Worm (Caenorhabditis elegans) whole organism, L3 larva: ENCODE data around the gene mtl-2.

ENCODE experiments used
- R02D3.7 ChIP-seq: fragments of 150-350 bp; optimal IDR thresholded peaks from 2 replicates; lab custom pipeline; 2014; ENCODE audit warnings: missing biosample characterization, missing genetic modification characterization
- ZK546.5 ChIP-seq: sonication (generic microtip); optimal IDR thresholded peaks from 2 replicates; lab custom pipeline; 2017; ENCODE audit warnings: missing biosample characterization, missing genetic modification characterization
- ama-1 ChIP-seq: fragments of 150-350 bp; optimal IDR thresholded peaks from 2 replicates; lab custom pipeline; 2018
- ceh-16 ChIP-seq: sonication (generic microtip); optimal IDR thresholded peaks from 2 replicates; lab custom pipeline; 2017; ENCODE audit warnings: missing biosample characterization, missing genetic modification characterization
- ceh-28 ChIP-seq: fragments of 150-350 bp; optimal IDR thresholded peaks from 2 replicates; lab custom pipeline; 2014; ENCODE audit warnings: missing biosample characterization, missing genetic modification reagents, missing genetic modification characterization
- daf-12 ChIP-seq: fragments of 150-350 bp; optimal IDR thresholded peaks from 2 replicates; lab custom pipeline; 2014; ENCODE audit warnings: missing biosample characterization, missing genetic modification reagents, missing genetic modification characterization
- egl-27 ChIP-seq: sonication (generic microtip); optimal IDR thresholded peaks from 4 replicates; lab custom pipeline; 2017; ENCODE audit warnings: missing biosample characterization, missing genetic modification reagents, missing genetic modification characterization
- egl-5 ChIP-seq: fragments of 150-350 bp; optimal IDR thresholded peaks from 2 replicates; lab custom pipeline; 2017; ENCODE audit warnings: missing biosample characterization, missing genetic modification reagents, missing genetic modification characterization, inconsistent platforms
- elt-1 ChIP-seq: fragments of 150-350 bp; optimal IDR thresholded peaks from 2 replicates; lab custom pipeline; 2014; ENCODE audit warnings: missing biosample characterization, missing genetic modification characterization
- fkh-10 ChIP-seq: sonication (generic microtip); optimal IDR thresholded peaks from 2 replicates; lab custom pipeline; 2017; ENCODE audit warnings: missing biosample characterization, missing genetic modification reagents, missing genetic modification characterization
- fkh-2 ChIP-seq: fragments of 150-350 bp; optimal IDR thresholded peaks from 2 replicates; lab custom pipeline; 2014; ENCODE audit warnings: missing biosample characterization, missing genetic modification reagents, missing genetic modification characterization
- fos-1 ChIP-seq: fragments of 150-350 bp; optimal IDR thresholded peaks from 2 replicates; lab custom pipeline; 2014; ENCODE audit warnings: missing biosample characterization, missing genetic modification characterization
- hmg-11 ChIP-seq: sonication (generic microtip); optimal IDR thresholded peaks from 2 replicates; lab custom pipeline; 2016; ENCODE audit warnings: missing genetic modification characterization, missing compliant biosample characterization
- jun-1 ChIP-seq: fragments of 150-350 bp; optimal IDR thresholded peaks from 2 replicates; lab custom pipeline; 2014; ENCODE audit warnings: missing biosample characterization, missing genetic modification reagents, missing genetic modification characterization
- lin-15B ChIP-seq: fragments of 150-350 bp; optimal IDR thresholded peaks from 2 replicates; lab custom pipeline; 2014; ENCODE audit warnings: missing biosample characterization, missing genetic modification characterization
- lin-39 ChIP-seq: fragments of 150-350 bp; optimal IDR thresholded peaks from 2 replicates; lab custom pipeline; 2018; ENCODE audit warnings: missing biosample characterization, missing genetic modification reagents, missing genetic modification characterization
- lsy-12 ChIP-seq: sonication (generic microtip); optimal IDR thresholded peaks from 2 replicates; lab custom pipeline; 2016; ENCODE audit warnings: mild to moderate bottlenecking, missing genetic modification characterization, missing compliant biosample characterization
- mdl-1 ChIP-seq: fragments of 150-350 bp; optimal IDR thresholded peaks from 2 replicates; lab custom pipeline; 2014; ENCODE audit warnings: missing biosample characterization, missing genetic modification characterization
- mml-1 ChIP-seq: fragments of 150-350 bp; sonication (generic microtip); optimal IDR thresholded peaks from 3 replicates; lab custom pipeline; 2014; ENCODE audit warnings: missing biosample characterization, missing genetic modification characterization
- nfya-1 ChIP-seq: sonication (generic microtip); optimal IDR thresholded peaks from 2 replicates; lab custom pipeline; 2017; ENCODE audit warnings: missing genetic modification characterization, mild to moderate bottlenecking, missing compliant biosample characterization, antibody characterized with exemption, moderate library complexity; ENCODE audit not compliant: insufficient read depth
- nhr-11 ChIP-seq: fragments of 150-350 bp; optimal IDR thresholded peaks from 2 replicates; lab custom pipeline; 2014; ENCODE audit warnings: missing biosample characterization, missing genetic modification characterization
- nhr-12 ChIP-seq: fragments of 150-350 bp; optimal IDR thresholded peaks from 2 replicates; lab custom pipeline; 2014; ENCODE audit warnings: missing biosample characterization, missing genetic modification characterization
- nhr-23 ChIP-seq: fragments of 150-350 bp; optimal IDR thresholded peaks from 2 replicates; lab custom pipeline; 2014; ENCODE audit warnings: missing biosample characterization, missing genetic modification reagents, missing genetic modification characterization
- nhr-237 ChIP-seq: fragments of 150-350 bp; optimal IDR thresholded peaks from 2 replicates; lab custom pipeline; 2014; ENCODE audit warnings: missing biosample characterization, missing genetic modification characterization
- nhr-28 ChIP-seq: fragments of 150-350 bp; optimal IDR thresholded peaks from 2 replicates; lab custom pipeline; 2014; ENCODE audit warnings: missing biosample characterization, missing genetic modification characterization
- nhr-43 ChIP-seq: sonication (generic microtip); optimal IDR thresholded peaks from 2 replicates; lab custom pipeline; 2016; ENCODE audit warnings: mild to moderate bottlenecking, missing genetic modification characterization, missing compliant biosample characterization; ENCODE audit not compliant: poor library complexity, severe bottlenecking
- nhr-67 ChIP-seq: fragments of 150-350 bp; optimal IDR thresholded peaks from 2 replicates; lab custom pipeline; 2014; ENCODE audit warnings: missing biosample characterization, missing genetic modification characterization
- nhr-76 ChIP-seq: fragments of 150-350 bp; sonication (generic microtip); optimal IDR thresholded peaks from 5 replicates; lab custom pipeline; 2014; ENCODE audit warnings: missing biosample characterization, missing genetic modification characterization
- nhr-77 ChIP-seq: fragments of 150-350 bp; optimal IDR thresholded peaks from 2 replicates; lab custom pipeline; 2014; ENCODE audit warnings: missing biosample characterization, missing genetic modification characterization
- pqm-1 ChIP-seq: fragments of 150-350 bp; optimal IDR thresholded peaks from 2 replicates; lab custom pipeline; 2017; ENCODE audit warnings: missing biosample characterization, missing genetic modification characterization, inconsistent platforms
- sea-2 ChIP-seq: fragments of 150-350 bp; sonication (generic microtip); optimal IDR thresholded peaks from 4 replicates; lab custom pipeline; 2014; ENCODE audit warnings: missing biosample characterization, missing genetic modification reagents, missing genetic modification characterization
- snpc-4 ChIP-seq: fragments of 150-350 bp; optimal IDR thresholded peaks from 2 replicates; lab custom pipeline; 2014; ENCODE audit warnings: missing biosample characterization, missing genetic modification characterization
- tbx-2 ChIP-seq: sonication (generic microtip); optimal IDR thresholded peaks from 2 replicates; lab custom pipeline; 2016; ENCODE audit warnings: mild to moderate bottlenecking, missing genetic modification characterization, missing compliant biosample characterization
- unc-62 ChIP-seq: fragments of 150-350 bp; sonication (generic microtip); optimal IDR thresholded peaks from 4 replicates; lab custom pipeline; 2014; ENCODE audit warnings: missing biosample characterization, missing genetic modification reagents, missing genetic modification characterization
- zag-1 ChIP-seq: fragments of 150-350 bp; optimal IDR thresholded peaks from 2 replicates; lab custom pipeline; 2014; ENCODE audit warnings: missing biosample characterization, missing genetic modification characterization
- ztf-11 ChIP-seq: fragments of 150-350 bp; optimal IDR thresholded peaks from 2 replicates; lab custom pipeline; 2014; ENCODE audit warnings: missing biosample characterization, missing genetic modification characterization
- ztf-4 ChIP-seq: fragments of 150-350 bp; optimal IDR thresholded peaks from 2 replicates; lab custom pipeline; 2014; ENCODE audit warnings: missing biosample characterization, missing genetic modification characterization

Gene mtl-2

ce11 chrV:14006819-14007218 lies 11.7 kb downstream of the mtl-2 start:
- TF ChIP-seq hmg-11 (tag; lab: Kevin White, UChicago) = peak; percentile 62
- peak; percentile 4 for TF ChIP-seq lin-39 (tag; lab: Kevin White, UChicago)
- peak; percentile 19 for TF ChIP-seq lin-15B (tag; lab: Kevin White, UChicago)
- TF ChIP-seq nhr-23 (tag; lab: Kevin White, UChicago) = no peak
- TF ChIP-seq lsy-12 (tag; lab: Kevin White, UChicago) = no peak
- TF ChIP-seq nfya-1 (tag; lab: Kevin White, UChicago) = peak; percentile 70

DNA sequence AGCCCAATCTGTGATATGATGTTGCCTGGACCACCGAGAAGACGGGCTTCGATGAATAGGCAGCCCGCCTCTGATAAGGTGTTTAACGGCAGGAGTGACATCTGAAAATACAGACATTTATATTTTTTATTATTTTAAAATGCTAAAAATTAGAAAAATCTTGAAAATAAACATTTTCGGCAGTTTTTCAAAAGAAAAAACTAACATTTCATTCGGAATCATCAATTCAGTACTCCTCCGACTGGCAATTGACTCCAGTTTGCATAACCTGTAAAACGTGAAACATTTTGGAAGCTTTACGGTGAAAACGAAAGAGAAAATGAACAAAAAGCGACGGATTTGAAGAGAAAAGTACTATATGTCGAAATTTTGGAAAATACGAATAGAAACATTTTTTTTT lies 12.7 kb downstream of the mtl-2 start, which contains the start of gene ric-7:
Gene ric-7 (minus strand): TSS at position 101 of the 400 bp plus-strand sequence.
- TF ChIP-seq lin-39 (tag; lab: Kevin White, UChicago) (no peak), mdl-1 (tag; lab: Kevin White, UChicago) (no peak), elt-1 (no peak), fkh-10 (GFP tag; lab: Kevin White, UChicago) (no peak), ztf-4 (tag; lab: Kevin White, UChicago) (no peak), lsy-12 (tag; lab: Kevin White, UChicago) (no peak), nhr-11 (tag; lab: Kevin White, UChicago) (no peak), nhr-43 (tag; lab: Kevin White, UChicago) (no peak), egl-27 (tag; lab: Kevin White, UChicago) (no peak), nhr-237 (tag; lab: Kevin White, UChicago) (no peak), lin-15B (tag; lab: Kevin White, UChicago) (no peak), fos-1 (tag; lab: Kevin White, UChicago) (no peak), egl-5 (tag; lab: Kevin White, UChicago) (no peak), mml-1 (tag; lab: Kevin White, UChicago) (no peak), jun-1 (tag; lab: Kevin White, UChicago) (no peak)
- TF ChIP-seq, all 47 proteins: peak for 0

ce11 chrV:14004342-14004741 lies 14.1 kb downstream of the mtl-2 start:
- peak; percentile 66 for TF ChIP-seq fkh-10 (GFP tag; lab: Kevin White, UChicago)
- peak; percentile 50 for TF ChIP-seq egl-5 (tag; lab: Kevin White, UChicago)
- peak; percentile 26 for TF ChIP-seq lin-39 (tag; lab: Kevin White, UChicago)
- TF ChIP-seq R02D3.7 = no peak
- peak; percentile 14 for TF ChIP-seq nfya-1 (tag; lab: Kevin White, UChicago)

DNA sequence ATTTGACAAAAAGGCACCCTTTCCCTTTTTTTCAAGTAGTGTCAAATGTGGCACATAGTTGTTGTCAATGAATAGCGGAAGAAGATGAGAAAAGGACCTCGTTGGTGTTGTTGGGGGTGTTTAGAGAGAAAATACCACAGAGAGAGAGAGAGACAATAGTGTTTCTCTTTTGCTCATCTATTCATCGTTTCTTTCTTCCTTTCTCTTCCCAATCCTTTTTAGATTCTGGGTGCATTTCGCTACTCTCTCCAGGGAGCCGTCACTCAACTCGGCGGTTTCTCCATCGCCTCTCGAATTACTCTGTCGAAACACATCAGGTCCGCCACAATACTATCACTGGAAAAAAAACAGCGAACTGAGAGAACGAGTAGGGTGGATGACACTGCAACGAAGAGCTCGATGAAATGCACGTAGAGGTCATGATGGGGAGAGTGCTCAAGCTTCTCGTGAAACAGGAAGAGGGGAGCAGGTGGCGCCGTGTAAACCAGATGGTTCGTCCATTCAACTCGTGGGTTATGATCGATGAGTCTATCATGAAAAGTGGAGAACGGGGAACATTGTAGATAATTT lies 14.8 kb downstream of the mtl-2 start:
- TF ChIP-seq unc-62 (GFP tag; lab: Kevin White, UChicago) = no peak
- TF ChIP-seq sea-2 (GFP tag; lab: Kevin White, UChicago) = no peak
- TF ChIP-seq egl-5 (tag; lab: Kevin White, UChicago) = peak; percentile 53
- no peak for TF ChIP-seq ama-1 (lab: Kevin White, UChicago)
- no peak for TF ChIP-seq pqm-1 (tag; lab: Kevin White, UChicago)
- TF ChIP-seq nhr-67 (tag; lab: Kevin White, UChicago) = no peak
- TF ChIP-seq nhr-28 (tag; lab: Kevin White, UChicago) = no peak
- no peak for TF ChIP-seq ceh-28 (tag; lab: Kevin White, UChicago)
- TF ChIP-seq daf-12 (tag; lab: Kevin White, UChicago) = no peak
- TF ChIP-seq nhr-77 (tag; lab: Kevin White, UChicago) = no peak
- no peak for TF ChIP-seq jun-1 (tag; lab: Kevin White, UChicago)
- TF ChIP-seq mml-1 (tag; lab: Kevin White, UChicago) = no peak
- TF ChIP-seq R02D3.7 = no peak
- no peak for TF ChIP-seq ztf-11 (tag; lab: Kevin White, UChicago)
- no peak for TF ChIP-seq egl-27 (tag; lab: Kevin White, UChicago)
- TF ChIP-seq snpc-4 (tag; lab: Kevin White, UChicago) = peak; percentile 0
- no peak for TF ChIP-seq fos-1 (tag; lab: Kevin White, UChicago)
- no peak for TF ChIP-seq nhr-76 (tag; lab: Kevin White, UChicago)
- no peak for TF ChIP-seq lin-15B (tag; lab: Kevin White, UChicago)
- no peak for TF ChIP-seq ZK546.5 (tag; lab: Kevin White, UChicago)
- TF ChIP-seq zag-1 = no peak
- TF ChIP-seq ceh-16 (tag; lab: Kevin White, UChicago) = no peak
- no peak for TF ChIP-seq fkh-2 (tag; lab: Kevin White, UChicago)
- no peak for TF ChIP-seq nhr-43 (tag; lab: Kevin White, UChicago)
- no peak for TF ChIP-seq mdl-1 (tag; lab: Kevin White, UChicago)
- no peak for TF ChIP-seq nhr-12 (tag; lab: Kevin White, UChicago)
- no peak for TF ChIP-seq elt-1
- TF ChIP-seq tbx-2 (tag; lab: Kevin White, UChicago) = no peak
- TF ChIP-seq ztf-4 (tag; lab: Kevin White, UChicago) = no peak
- peak; percentile 29 for TF ChIP-seq nfya-1 (tag; lab: Kevin White, UChicago)
- peak; percentile 8 for TF ChIP-seq hmg-11 (tag; lab: Kevin White, UChicago)
